Worm (Caenorhabditis elegans): ENCODE measurements around the gene famp-1.

- TF ChIP-seq ets-4 (GFP tag; optimal IDR thresholded peaks at IDR 0.05) = no peak
- TF ChIP-seq xnd-1 (tag; optimal IDR thresholded peaks at IDR 0.05) = no peak
- no peak for TF ChIP-seq ama-1 (optimal IDR thresholded peaks at IDR 0.05)
- TF ChIP-seq ama-1 (GFP tag; optimal IDR thresholded peaks at IDR 0.05) = no peak
- no peak for TF ChIP-seq ztf-3 (GFP tag; optimal IDR thresholded peaks at IDR 0.05)
- no peak for TF ChIP-seq nfyb-1 (GFP tag; IDR thresholded peaks at IDR 0.05)
- TF ChIP-seq tbx-9 (tag; optimal IDR thresholded peaks at IDR 0.05; ENCODE audit: borderline replicate concordance) = no peak
- TF ChIP-seq nhr-90 (tag; optimal IDR thresholded peaks at IDR 0.05) = no peak
- TF ChIP-seq efl-1 (GFP tag; optimal IDR thresholded peaks at IDR 0.05) = no peak
- no peak for TF ChIP-seq nfya-1 (tag; optimal IDR thresholded peaks at IDR 0.05; ENCODE audit: borderline replicate concordance, insufficient read depth)
- TF ChIP-seq gei-17 (GFP tag; optimal IDR thresholded peaks at IDR 0.05) = no peak
- TF ChIP-seq pha-4 (tag; optimal IDR thresholded peaks at IDR 0.05) = no peak
- TF ChIP-seq F22D6.2 (tag; optimal IDR thresholded peaks at IDR 0.05) = no peak
These were observed 26.5 kb downstream of the famp-1 start for ce11 chrIV:2236654-2237613.
